Worm (Caenorhabditis elegans) whole organism, mixed stage, embryonic: ENCODE results near the gene ccnk-1.

Experiments used
- ceh-43 ChIP-seq: fragments of 200-800 bp; sonication (Bioruptor generic); optimal IDR thresholded peaks from 2 replicates; lab custom pipeline; 2018; ENCODE audit warnings: mild to moderate bottlenecking, missing genetic modification characterization, moderate library complexity, missing compliant biosample characterization
- ceh-83 ChIP-seq: fragments of 200-800 bp; sonication (Bioruptor generic); optimal IDR thresholded peaks from 2 replicates; lab custom pipeline; 2018; ENCODE audit warnings: mild to moderate bottlenecking, missing genetic modification characterization, missing compliant biosample characterization
- cnd-1 ChIP-seq: fragments of 200-800 bp; sonication (Bioruptor generic); optimal IDR thresholded peaks from 2 replicates; lab custom pipeline; 2018; ENCODE audit warnings: mild to moderate bottlenecking, missing genetic modification characterization, missing compliant biosample characterization
- elt-1 ChIP-seq: sonication (generic microtip); optimal IDR thresholded peaks from 2 replicates; lab custom pipeline; 2017; ENCODE audit warnings: missing genetic modification characterization, mild to moderate bottlenecking, missing compliant biosample characterization, antibody characterized with exemption, moderate library complexity, borderline replicate concordance; ENCODE audit not compliant: insufficient read depth
- elt-3 ChIP-seq: fragments of 150-350 bp; optimal IDR thresholded peaks from 2 replicates; lab custom pipeline; 2014; ENCODE audit warnings: missing biosample characterization, missing genetic modification characterization
- ham-2 ChIP-seq: fragments of 200-800 bp; sonication (Bioruptor generic); optimal IDR thresholded peaks from 2 replicates; lab custom pipeline; 2018; ENCODE audit warnings: mild to moderate bottlenecking, missing genetic modification characterization, missing compliant biosample characterization
- lsy-2 ChIP-seq: fragments of 150-350 bp; optimal IDR thresholded peaks from 2 replicates; lab custom pipeline; 2014; ENCODE audit warnings: missing biosample characterization, missing genetic modification characterization
- mls-2 ChIP-seq: sonication (generic microtip); optimal IDR thresholded peaks from 2 replicates; lab custom pipeline; 2016; ENCODE audit warnings: mild to moderate bottlenecking, missing genetic modification characterization, moderate library complexity, missing compliant biosample characterization
- nhr-2 ChIP-seq: fragments of 150-350 bp; optimal IDR thresholded peaks from 2 replicates; lab custom pipeline; 2014; ENCODE audit warnings: missing biosample characterization, missing genetic modification characterization
- nhr-237 ChIP-seq: fragments of 150-350 bp; optimal IDR thresholded peaks from 2 replicates; lab custom pipeline; 2014; ENCODE audit warnings: missing biosample characterization, missing genetic modification characterization
- nhr-28 ChIP-seq: fragments of 150-350 bp; optimal IDR thresholded peaks from 2 replicates; lab custom pipeline; 2014; ENCODE audit warnings: missing biosample characterization, missing genetic modification characterization
- unc-39 ChIP-seq: fragments of 150-350 bp; optimal IDR thresholded peaks from 2 replicates; lab custom pipeline; 2014; ENCODE audit warnings: missing biosample characterization, missing genetic modification characterization
- unc-62 ChIP-seq: fragments of 150-350 bp; optimal IDR thresholded peaks from 2 replicates; lab custom pipeline; 2014; ENCODE audit warnings: missing biosample characterization, missing genetic modification reagents, missing genetic modification characterization
- ztf-11 ChIP-seq: fragments of 150-350 bp; optimal IDR thresholded peaks from 2 replicates; lab custom pipeline; 2014; ENCODE audit warnings: missing biosample characterization, missing genetic modification characterization

DNA sequence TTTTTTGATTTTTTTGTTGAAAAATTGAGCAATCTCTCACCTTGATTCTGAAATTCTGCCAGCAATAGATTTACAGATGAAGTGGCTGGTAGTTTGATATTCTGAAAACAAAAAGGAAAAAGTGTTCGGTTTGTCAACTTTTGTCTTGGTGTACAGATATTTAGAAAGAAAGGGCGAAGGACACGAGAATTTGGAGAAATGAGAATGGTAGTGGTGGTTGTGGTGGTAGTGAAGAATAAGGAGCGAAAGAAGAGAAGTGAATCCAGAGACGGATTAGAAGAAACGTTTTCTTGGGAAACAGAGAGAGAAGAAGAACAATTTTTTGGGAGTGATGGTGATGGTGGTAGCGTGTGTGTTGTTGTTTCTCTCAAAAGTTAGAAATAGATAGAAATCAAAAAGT lies 32.7 kb upstream of the ccnk-1 start, which contains the start of gene gar-3:
- TF ChIP-seq unc-39 (tag; lab: Kevin White, UChicago), result no peak
- no peak for TF ChIP-seq unc-62 (GFP tag; lab: Kevin White, UChicago)
- no peak for TF ChIP-seq nhr-2 (tag; lab: Kevin White, UChicago)
- TF ChIP-seq ceh-83, result no peak
- TF ChIP-seq lsy-2 (tag; lab: Kevin White, UChicago), result no peak
- no peak for TF ChIP-seq cnd-1 (tag; lab: Kevin White, UChicago)
- no peak for TF ChIP-seq nhr-28 (tag; lab: Kevin White, UChicago)
- TF ChIP-seq ceh-43, result no peak
- TF ChIP-seq elt-3 (tag; lab: Kevin White, UChicago), result no peak
- TF ChIP-seq elt-1 (tag; lab: Kevin White, UChicago), result no peak
- TF ChIP-seq ztf-11 (tag; lab: Kevin White, UChicago), result no peak
- no peak for TF ChIP-seq mls-2
- TF ChIP-seq ham-2, result no peak
- TF ChIP-seq nhr-237 (tag; lab: Kevin White, UChicago), result no peak
